Fruit fly (Drosophila melanogaster) whole organism, embryonic: Measurements from ENCODE around the gene mRpS31.

ENCODE experiments used
- Blimp-1 ChIP-seq: fragments of 200-800 bp; sonication (Bioruptor generic); optimal IDR thresholded peaks from 3 replicates; lab custom pipeline; 2018; ENCODE audit warnings: missing biosample characterization, missing genetic modification characterization, mild to moderate bottlenecking, moderate library complexity, missing genetic modification reagents
- CG1024 ChIP-seq: fragments of 200-800 bp; sonication (Bioruptor generic); IDR thresholded peaks from 2 replicates; pipeline ENCODE4 v1.3.6; 2022; ENCODE audit warnings: missing biosample characterization, missing genetic modification characterization
- CG10979 ChIP-seq: fragments of 200-800 bp; sonication (Bioruptor generic); optimal IDR thresholded peaks from 2 replicates; lab custom pipeline; 2018; ENCODE audit warnings: missing biosample characterization, mild to moderate bottlenecking, missing genetic modification characterization, moderate library complexity
- CG11456 ChIP-seq: fragments of 200-800 bp; sonication (Bioruptor generic); IDR thresholded peaks from 3 replicates; pipeline ENCODE4 v1.3.6; 2022; ENCODE audit warnings: missing biosample characterization, missing genetic modification characterization
- CG12391 ChIP-seq: fragments of 200-800 bp; sonication (Bioruptor generic); optimal IDR thresholded peaks from 3 replicates; lab custom pipeline; 2018; ENCODE audit warnings: missing biosample characterization, mild to moderate bottlenecking, missing genetic modification characterization, moderate library complexity
- CG14710 ChIP-seq: fragments of 200-800 bp; sonication (Bioruptor generic); optimal IDR thresholded peaks from 3 replicates; lab custom pipeline; 2019; ENCODE audit warnings: missing biosample characterization, mild to moderate bottlenecking, missing genetic modification characterization, moderate library complexity
- CG17361 ChIP-seq: fragments of 200-800 bp; sonication (Bioruptor generic); IDR thresholded peaks from 3 replicates; pipeline ENCODE4 v1.3.6; 2022; ENCODE audit warnings: missing biosample characterization, missing genetic modification characterization
- CG17829 ChIP-seq: fragments of 200-800 bp; optimal IDR thresholded peaks from 2 replicates; lab custom pipeline; 2019; ENCODE audit warnings: missing biosample characterization, mild to moderate bottlenecking, missing genetic modification characterization, moderate library complexity
- CG18262 ChIP-seq: fragments of 200-800 bp; optimal IDR thresholded peaks from 3 replicates; lab custom pipeline; 2019; ENCODE audit warnings: missing biosample characterization, mild to moderate bottlenecking, missing genetic modification characterization, moderate library complexity
- CG2678 ChIP-seq: fragments of 200-800 bp; sonication (Bioruptor generic); optimal IDR thresholded peaks from 3 replicates; lab custom pipeline; 2019; ENCODE audit warnings: missing biosample characterization, mild to moderate bottlenecking, missing genetic modification characterization, moderate library complexity
- CG2712 ChIP-seq: fragments of 200-800 bp; optimal IDR thresholded peaks from 3 replicates; lab custom pipeline; 2019; ENCODE audit warnings: missing biosample characterization, mild to moderate bottlenecking, missing genetic modification characterization, moderate library complexity
- CG30431 ChIP-seq: fragments of 200-800 bp; sonication (Bioruptor generic); optimal IDR thresholded peaks from 2 replicates; lab custom pipeline; 2017; ENCODE audit warnings: missing biosample characterization, missing genetic modification characterization
- CG31441 ChIP-seq: fragments of 200-800 bp; sonication (Bioruptor generic); IDR thresholded peaks from 2 replicates; pipeline ENCODE4 v1.3.6; 2022; ENCODE audit warnings: missing biosample characterization, missing genetic modification characterization
- CG4424 ChIP-seq: fragments of 200-800 bp; sonication (Bioruptor generic); optimal IDR thresholded peaks from 3 replicates; lab custom pipeline; 2016; ENCODE audit warnings: missing biosample characterization, missing genetic modification characterization
- CG9215 ChIP-seq: fragments of 200-800 bp; sonication (Bioruptor generic); IDR thresholded peaks from 2 replicates; pipeline ENCODE4 v1.3.6; 2022; ENCODE audit warnings: missing biosample characterization, missing genetic modification characterization
- CG9727 ChIP-seq: fragments of 200-800 bp; sonication (Bioruptor generic); optimal IDR thresholded peaks from 3 replicates; lab custom pipeline; 2017; ENCODE audit warnings: missing biosample characterization, mild to moderate bottlenecking, missing genetic modification characterization
- D19A ChIP-seq: fragments of 200-800 bp; optimal IDR thresholded peaks from 3 replicates; lab custom pipeline; 2019; ENCODE audit warnings: missing biosample characterization, mild to moderate bottlenecking, missing genetic modification characterization, moderate library complexity
- Doc2 ChIP-seq: fragments of 200-800 bp; sonication (Bioruptor generic); IDR thresholded peaks from 2 replicates; pipeline ENCODE4 v1.3.6; 2022; ENCODE audit warnings: missing biosample characterization, missing genetic modification characterization
- E2f2 ChIP-seq: fragments of 200-800 bp; sonication (Bioruptor generic); IDR thresholded peaks from 2 replicates; pipeline ENCODE4 v1.3.6; 2022; ENCODE audit warnings: missing biosample characterization, missing genetic modification characterization
- Elba2 ChIP-seq: fragments of 200-800 bp; sonication (Bioruptor generic); optimal IDR thresholded peaks from 3 replicates; lab custom pipeline; 2016; ENCODE audit warnings: missing biosample characterization, missing genetic modification characterization
- MTF-1 ChIP-seq: fragments of 200-800 bp; sonication (Bioruptor generic); optimal IDR thresholded peaks from 2 replicates; lab custom pipeline; 2018; ENCODE audit warnings: missing biosample characterization, mild to moderate bottlenecking, missing genetic modification characterization, borderline replicate concordance
- Meics ChIP-seq: fragments of 200-800 bp; sonication (Bioruptor generic); optimal IDR thresholded peaks from 2 replicates; lab custom pipeline; 2017; ENCODE audit warnings: missing biosample characterization, mild to moderate bottlenecking, missing genetic modification characterization
- NK7.1 ChIP-seq: fragments of 200-800 bp; sonication (Bioruptor generic); optimal IDR thresholded peaks from 3 replicates; lab custom pipeline; 2016; ENCODE audit warnings: missing biosample characterization, missing genetic modification characterization
- Scr ChIP-seq: fragments of 200-800 bp; sonication (Bioruptor generic); IDR thresholded peaks from 2 replicates; pipeline ENCODE4 v1.3.6; 2022; ENCODE audit warnings: missing biosample characterization, missing genetic modification characterization; ENCODE audit not compliant: partially characterized antibody
- Six4 ChIP-seq: fragments of 200-800 bp; sonication (Bioruptor generic); optimal IDR thresholded peaks from 2 replicates; lab custom pipeline; 2016; ENCODE audit warnings: missing biosample characterization, missing genetic modification characterization
- Sox100B ChIP-seq: fragments of 200-800 bp; sonication (Bioruptor generic); optimal IDR thresholded peaks from 3 replicates; lab custom pipeline; 2018; ENCODE audit warnings: missing biosample characterization, mild to moderate bottlenecking, missing genetic modification characterization
- Ssrp ChIP-seq: fragments of 200-800 bp; sonication (Bioruptor generic); optimal IDR thresholded peaks from 2 replicates; lab custom pipeline; 2018; ENCODE audit warnings: missing biosample characterization, mild to moderate bottlenecking, missing genetic modification characterization, moderate library complexity
- Stat92E ChIP-seq, 3 experiments: fragments of >200 bp in 2 of 3; fragments of 200-800 bp in 1 of 3; sonication (Bioruptor generic) in 1 of 3; optimal IDR thresholded peaks; 2 replicates each; lab custom pipeline; 2017 to 2019; ENCODE audit warnings: missing biosample characterization in 3 of 3, missing genetic modification characterization in 3 of 3, mild to moderate bottlenecking in 1 of 3, moderate library complexity in 1 of 3
- TFAM ChIP-seq: fragments of 200-800 bp; sonication (Bioruptor generic); optimal IDR thresholded peaks from 2 replicates; lab custom pipeline; 2017; ENCODE audit warnings: missing biosample characterization, missing genetic modification characterization, inconsistent platforms
- bsh ChIP-seq, 2 experiments: fragments of 200-800 bp; sonication (Bioruptor generic); optimal IDR thresholded peaks; 2 replicates each; lab custom pipeline; 2017 to 2018; ENCODE audit warnings: mild to moderate bottlenecking in 2 of 2, missing biosample characterization in 2 of 2, missing genetic modification characterization in 2 of 2, moderate library complexity in 1 of 2
- cato ChIP-seq: fragments of 200-800 bp; sonication (Bioruptor generic); optimal IDR thresholded peaks from 2 replicates; lab custom pipeline; 2016; ENCODE audit warnings: missing biosample characterization, missing genetic modification characterization, borderline replicate concordance
- chm ChIP-seq: fragments of 200-800 bp; sonication (Bioruptor generic); IDR thresholded peaks from 2 replicates; pipeline ENCODE4 v1.3.6; 2022; ENCODE audit warnings: missing biosample characterization, missing genetic modification characterization
- crc ChIP-seq: fragments of 200-800 bp; sonication (Bioruptor generic); optimal IDR thresholded peaks from 2 replicates; lab custom pipeline; 2016; ENCODE audit warnings: missing biosample characterization, missing genetic modification characterization
- dmrt11E ChIP-seq: fragments of 200-800 bp; sonication (Bioruptor generic); optimal IDR thresholded peaks from 3 replicates; lab custom pipeline; 2018; ENCODE audit warnings: missing biosample characterization, mild to moderate bottlenecking, missing genetic modification characterization, moderate library complexity
- fd96Cb ChIP-seq: fragments of 200-800 bp; sonication (Bioruptor generic); optimal IDR thresholded peaks from 2 replicates; lab custom pipeline; 2018; ENCODE audit warnings: missing biosample characterization, mild to moderate bottlenecking, missing genetic modification characterization, moderate library complexity
- grau ChIP-seq: fragments of 200-800 bp; optimal IDR thresholded peaks from 3 replicates; lab custom pipeline; 2019; ENCODE audit warnings: missing biosample characterization, mild to moderate bottlenecking, missing genetic modification characterization, moderate library complexity
- kni ChIP-seq: fragments of 200-800 bp; sonication (Bioruptor generic); optimal IDR thresholded peaks from 3 replicates; lab custom pipeline; 2017; ENCODE audit warnings: mild to moderate bottlenecking, missing biosample characterization, missing genetic modification reagents, missing genetic modification characterization
- lov ChIP-seq, 2 experiments: fragments of 200-800 bp in 1 of 2; fragments of >200 bp in 1 of 2; sonication (Bioruptor generic) in 1 of 2; IDR thresholded peaks in 1 of 2; optimal IDR thresholded peaks in 1 of 2; 2 replicates in 1 of 2; 3 replicates in 1 of 2; pipeline versions ENCODE4 v1.3.6 to Lab custom; 2017 to 2022; ENCODE audit warnings: missing biosample characterization in 1 of 2, missing genetic modification characterization in 1 of 2
- nom ChIP-seq: fragments of 200-800 bp; sonication (Bioruptor generic); optimal IDR thresholded peaks from 2 replicates; lab custom pipeline; 2017; ENCODE audit warnings: missing biosample characterization, missing genetic modification characterization, mild to moderate bottlenecking, moderate library complexity, missing genetic modification reagents
- odd ChIP-seq: fragments of 200-800 bp; sonication (Bioruptor generic); optimal IDR thresholded peaks from 2 replicates; lab custom pipeline; 2017; ENCODE audit warnings: missing biosample characterization, mild to moderate bottlenecking, missing genetic modification characterization
- pan ChIP-seq, 4 experiments: fragments of >200 bp in 3 of 4; fragments of 200-800 bp in 1 of 4; sonication (Bioruptor generic) in 1 of 4; optimal IDR thresholded peaks in 3 of 4; IDR thresholded peaks in 1 of 4; 2 replicates each; pipeline versions ENCODE4 v1.3.6 to Lab custom; 2017 to 2022; ENCODE audit warnings: missing biosample characterization in 2 of 4, missing genetic modification characterization in 2 of 4, mixed read lengths in 1 of 4
- slou ChIP-seq: fragments of 200-800 bp; sonication (Bioruptor generic); optimal IDR thresholded peaks from 3 replicates; lab custom pipeline; 2016; ENCODE audit warnings: missing biosample characterization, missing genetic modification characterization
- trem ChIP-seq: fragments of 200-800 bp; optimal IDR thresholded peaks from 3 replicates; lab custom pipeline; 2019; ENCODE audit warnings: missing biosample characterization, mild to moderate bottlenecking, missing genetic modification characterization, moderate library complexity
- vvl ChIP-seq: fragments of 200-800 bp; sonication (Bioruptor generic); IDR thresholded peaks from 2 replicates; pipeline ENCODE4 v1.3.6; 2022; ENCODE audit warnings: missing biosample characterization, missing genetic modification characterization
- zf30C ChIP-seq: fragments of 200-800 bp; sonication (Bioruptor generic); optimal IDR thresholded peaks from 3 replicates; lab custom pipeline; 2018; ENCODE audit warnings: missing biosample characterization, mild to moderate bottlenecking, missing genetic modification characterization

mRpS31 gene

dm6 chr3L:16015765-16016760 is 11.1 kb downstream of the mRpS31 start (continued):
- peak; percentile 81 for TF ChIP-seq CG17361
- TF ChIP-seq CG12391 (tag; lab: Kevin White, UChicago), result peak; percentile 42
- peak; percentile 87 for TF ChIP-seq CG18262 (tag; lab: Kevin White, UChicago)
- TF ChIP-seq trem (tag; lab: Kevin White, UChicago), result peak; percentile 55
- TF ChIP-seq Blimp-1, result peak; percentile 48
- peak; percentile 1 for TF ChIP-seq Six4 (GFP tag; lab: Kevin White, UChicago)
- peak; percentile 47 for TF ChIP-seq Elba2 (GFP tag; lab: Kevin White, UChicago)
- peak; percentile 13 for TF ChIP-seq grau
- TF ChIP-seq CG30431 (GFP tag; lab: Kevin White, UChicago), result no peak
- TF ChIP-seq TFAM, result no peak
- TF ChIP-seq CG11456 (GFP tag; lab: Robert Waterston, UW), result 0 out of 3 replicates have a peak, but pooled peaks have one; percentile 42
- TF ChIP-seq NK7.1 (GFP tag; lab: Kevin White, UChicago), result no peak
- TF ChIP-seq CG10979, result peak; percentile 80
- TF ChIP-seq D19A, result peak; percentile 51
- TF ChIP-seq CG17829 (tag; lab: Kevin White, UChicago), result peak; percentile 74
- no peak for TF ChIP-seq kni (GFP tag; lab: Kevin White, UChicago)
- TF ChIP-seq Doc2, result no peak
- no peak for TF ChIP-seq odd (GFP tag; lab: Kevin White, UChicago)
- no peak for TF ChIP-seq chm (GFP tag; lab: Robert Waterston, UW)
- no peak for TF ChIP-seq CG9215 (GFP tag; lab: Robert Waterston, UW)
- TF ChIP-seq vvl (GFP tag; lab: Robert Waterston, UW), result 0 out of 2 replicates have a peak, but pooled peaks have one; percentile 19
- TF ChIP-seq nom (GFP tag; lab: Kevin White, UChicago), result peak; percentile 31
- TF ChIP-seq E2f2 (GFP tag; lab: Robert Waterston, UW), result no peak
- TF ChIP-seq fd96Cb (tag; lab: Kevin White, UChicago), result peak; percentile 36
- TF ChIP-seq lov (optimal IDR thresholded peaks at IDR 0.05; lab: Kevin White, UChicago), result no peak
- TF ChIP-seq lov (GFP tag; IDR thresholded peaks at IDR 0.05; lab: Robert Waterston, UW), result no peak
- TF ChIP-seq zf30C, result peak; percentile 75
- TF ChIP-seq pan (optimal IDR thresholded peaks at IDR 0.05; lab: Kevin White, UChicago), result peak in 1 of 2 experiments; percentile 21
- TF ChIP-seq pan (GFP tag; optimal IDR thresholded peaks at IDR 0.05 in 1 of 2, IDR thresholded peaks at IDR 0.05 in 1 of 2), result peak in 1 of 2 experiments; percentile 36
- peak in 1 of 2 experiments; percentile 32 for TF ChIP-seq bsh (GFP tag; optimal IDR thresholded peaks at IDR 0.05; lab: Kevin White, UChicago)
- TF ChIP-seq CG1024 (GFP tag; lab: Robert Waterston, UW), result 0 out of 2 replicates have a peak, but pooled peaks have one; percentile 2
- no peak for TF ChIP-seq Scr (GFP tag; lab: Robert Waterston, UW)
- TF ChIP-seq CG2678 (tag; lab: Kevin White, UChicago), result peak; percentile 19
- no peak for TF ChIP-seq slou
- peak; percentile 75 for TF ChIP-seq dmrt11E (tag; lab: Kevin White, UChicago)
- TF ChIP-seq MTF-1, result no peak
- TF ChIP-seq CG2712 (tag; lab: Kevin White, UChicago), result peak; percentile 79
- TF ChIP-seq CG31441 (GFP tag; lab: Robert Waterston, UW), result peak; percentile 58; the same call in 1 of the 2 replicates
- TF ChIP-seq CG4424 (GFP tag; lab: Kevin White, UChicago), result peak; percentile 11
- TF ChIP-seq CG14710, result peak; percentile 77
- no peak for TF ChIP-seq crc (GFP tag; lab: Kevin White, UChicago)
- no peak for TF ChIP-seq Meics
- no peak for TF ChIP-seq cato
- peak; percentile 45 for TF ChIP-seq CG9727 (GFP tag; lab: Kevin White, UChicago)
- peak in 1 of 3 experiments; percentile 9 for TF ChIP-seq Stat92E (GFP tag; optimal IDR thresholded peaks at IDR 0.05; lab: Kevin White, UChicago)
- TF ChIP-seq Ssrp, result peak; percentile 21
- TF ChIP-seq Sox100B (GFP tag; lab: Kevin White, UChicago), result peak; percentile 14
